Fruit fly (Drosophila melanogaster) whole organism, embryonic: ENCODE data around the gene CG6933.

Source experiments
- ATbp ChIP-seq: fragments of 200-800 bp; sonication (Bioruptor generic); optimal IDR thresholded peaks from 2 replicates; lab custom pipeline; 2017; ENCODE audit warnings: missing biosample characterization, mild to moderate bottlenecking, missing genetic modification characterization, missing genetic modification reagents
- BtbVII ChIP-seq: fragments of 200-800 bp; sonication (Bioruptor generic); optimal IDR thresholded peaks from 3 replicates; lab custom pipeline; 2017; ENCODE audit warnings: missing biosample characterization, mild to moderate bottlenecking, missing genetic modification characterization
- CG10274 ChIP-seq: fragments of 200-800 bp; sonication (Bioruptor generic); optimal IDR thresholded peaks from 3 replicates; lab custom pipeline; 2017; ENCODE audit warnings: missing biosample characterization, mild to moderate bottlenecking, missing genetic modification characterization
- CG10462 ChIP-seq: fragments of 200-800 bp; sonication (Bioruptor generic); optimal IDR thresholded peaks from 2 replicates; lab custom pipeline; 2016; ENCODE audit warnings: missing biosample characterization, missing genetic modification characterization
- CG10959 ChIP-seq: fragments of 200-800 bp; sonication (Bioruptor generic); IDR thresholded peaks from 2 replicates; pipeline ENCODE4 v1.3.6; 2022; ENCODE audit warnings: missing biosample characterization, missing genetic modification characterization
- CG13296 ChIP-seq: fragments of 200-800 bp; sonication (Bioruptor generic); optimal IDR thresholded peaks from 3 replicates; lab custom pipeline; 2018; ENCODE audit warnings: missing biosample characterization, mild to moderate bottlenecking, missing genetic modification characterization
- CG14014 ChIP-seq: fragments of 200-800 bp; sonication (Bioruptor generic); IDR thresholded peaks from 2 replicates; pipeline ENCODE4 v1.3.6; 2022; ENCODE audit warnings: missing biosample characterization, missing genetic modification characterization
- CG14441 ChIP-seq: fragments of 200-800 bp; sonication (Bioruptor generic); IDR thresholded peaks from 2 replicates; pipeline ENCODE4 v1.3.6; 2022; ENCODE audit warnings: missing biosample characterization, missing genetic modification characterization
- CG14667 ChIP-seq: fragments of 200-800 bp; sonication (Bioruptor generic); IDR thresholded peaks from 2 replicates; pipeline ENCODE4 v1.3.6; 2022; ENCODE audit warnings: missing biosample characterization, missing genetic modification characterization
- CG14965 ChIP-seq: fragments of 200-800 bp; sonication (Bioruptor generic); optimal IDR thresholded peaks from 2 replicates; lab custom pipeline; 2016; ENCODE audit warnings: missing biosample characterization, missing genetic modification characterization, borderline replicate concordance
- CG15696 ChIP-seq: fragments of 200-800 bp; sonication (Bioruptor generic); optimal IDR thresholded peaks from 2 replicates; lab custom pipeline; 2019; ENCODE audit warnings: missing biosample characterization, mild to moderate bottlenecking, missing genetic modification characterization, moderate library complexity
- CG17186 ChIP-seq: fragments of 200-800 bp; sonication (Bioruptor generic); optimal IDR thresholded peaks from 3 replicates; lab custom pipeline; 2017; ENCODE audit warnings: missing biosample characterization, missing genetic modification reagents, missing genetic modification characterization
- CG17361 ChIP-seq: fragments of 200-800 bp; sonication (Bioruptor generic); IDR thresholded peaks from 3 replicates; pipeline ENCODE4 v1.3.6; 2022; ENCODE audit warnings: missing biosample characterization, missing genetic modification characterization
- CG17568 ChIP-seq: fragments of 200-800 bp; sonication (Bioruptor generic); optimal IDR thresholded peaks from 2 replicates; lab custom pipeline; 2018; ENCODE audit warnings: missing biosample characterization, mild to moderate bottlenecking, missing genetic modification characterization, moderate library complexity
- CG18262 ChIP-seq: fragments of 200-800 bp; optimal IDR thresholded peaks from 3 replicates; lab custom pipeline; 2019; ENCODE audit warnings: missing biosample characterization, mild to moderate bottlenecking, missing genetic modification characterization, moderate library complexity
- CG18599 ChIP-seq: fragments of 200-800 bp; sonication (Bioruptor generic); optimal IDR thresholded peaks from 3 replicates; lab custom pipeline; 2017; ENCODE audit warnings: missing biosample characterization, missing genetic modification characterization, mild to moderate bottlenecking, moderate library complexity, missing genetic modification reagents
- CG3726 ChIP-seq: fragments of 200-800 bp; sonication (Bioruptor generic); IDR thresholded peaks from 3 replicates; pipeline ENCODE4, ENCODE4 v1.3.6; 2022; ENCODE audit warnings: missing biosample characterization, missing genetic modification characterization
- CG4360 ChIP-seq: fragments of 200-800 bp; sonication (Bioruptor generic); IDR thresholded peaks from 2 replicates; pipeline ENCODE4 v1.3.6; 2022; ENCODE audit warnings: missing biosample characterization, missing genetic modification characterization
- CG8765 ChIP-seq: fragments of 200-800 bp; sonication (Bioruptor generic); IDR thresholded peaks from 2 replicates; pipeline ENCODE4 v1.3.6; 2022; ENCODE audit warnings: missing biosample characterization, missing genetic modification characterization
- CG8944 ChIP-seq: fragments of 200-800 bp; sonication (Bioruptor generic); optimal IDR thresholded peaks from 3 replicates; lab custom pipeline; 2016; ENCODE audit warnings: missing biosample characterization, missing genetic modification characterization
- D19A ChIP-seq: fragments of 200-800 bp; optimal IDR thresholded peaks from 3 replicates; lab custom pipeline; 2019; ENCODE audit warnings: missing biosample characterization, mild to moderate bottlenecking, missing genetic modification characterization, moderate library complexity
- D19B ChIP-seq: fragments of 200-800 bp; sonication (Bioruptor generic); optimal IDR thresholded peaks from 2 replicates; lab custom pipeline; 2017; ENCODE audit warnings: missing biosample characterization, mild to moderate bottlenecking, missing genetic modification characterization
- Deaf1 ChIP-seq: fragments of 200-800 bp; optimal IDR thresholded peaks from 3 replicates; lab custom pipeline; 2019; ENCODE audit warnings: missing biosample characterization, mild to moderate bottlenecking, missing genetic modification characterization, moderate library complexity
- Dp ChIP-seq: fragments of 200-800 bp; sonication (Bioruptor generic); optimal IDR thresholded peaks from 2 replicates; lab custom pipeline; 2018; ENCODE audit warnings: missing biosample characterization, mild to moderate bottlenecking, missing genetic modification characterization, moderate library complexity
- Drgx ChIP-seq: fragments of 200-800 bp; sonication (Bioruptor generic); IDR thresholded peaks from 2 replicates; pipeline ENCODE4 v1.3.6; 2022; ENCODE audit warnings: missing biosample characterization, missing genetic modification characterization
- ERR ChIP-seq: fragments of 200-800 bp; sonication (Bioruptor generic); optimal IDR thresholded peaks from 2 replicates; lab custom pipeline; 2016; ENCODE audit warnings: missing biosample characterization, missing genetic modification characterization
- Eip74EF ChIP-seq, 2 experiments: fragments of 200-800 bp in 1 of 2; fragments of >200 bp in 1 of 2; sonication (Bioruptor generic) in 1 of 2; optimal IDR thresholded peaks; 2 replicates each; lab custom pipeline; 2017 to 2019; ENCODE audit warnings: missing biosample characterization in 2 of 2, missing genetic modification characterization in 2 of 2, mild to moderate bottlenecking in 1 of 2, moderate library complexity in 1 of 2
- Fer3 ChIP-seq: fragments of 200-800 bp; sonication (Bioruptor generic); optimal IDR thresholded peaks from 2 replicates; lab custom pipeline; 2018; ENCODE audit warnings: missing biosample characterization, mild to moderate bottlenecking, missing genetic modification characterization, moderate library complexity
- Gsc ChIP-seq: fragments of 200-800 bp; sonication (Bioruptor generic); IDR thresholded peaks from 2 replicates; pipeline ENCODE4 v1.3.6; 2022; ENCODE audit warnings: missing biosample characterization, missing genetic modification characterization
- Gug ChIP-seq: fragments of 200-800 bp; sonication (Bioruptor generic); IDR thresholded peaks from 4 replicates; pipeline ENCODE4 v1.3.6; 2022; ENCODE audit warnings: missing biosample characterization, missing genetic modification characterization
- Med ChIP-seq: fragments of 200-800 bp; sonication (Bioruptor generic); peaks from one replicate; lab custom pipeline; 2016; ENCODE audit warnings: missing biosample characterization, missing genetic modification characterization, mild to moderate bottlenecking, inconsistent platforms, moderate library complexity
- Nf-YA ChIP-seq: fragments of 200-800 bp; sonication (Bioruptor generic); IDR thresholded peaks from 2 replicates; pipeline ENCODE4 v1.3.6; 2022; ENCODE audit warnings: missing biosample characterization, missing genetic modification characterization
- amos ChIP-seq: fragments of 200-800 bp; sonication (Bioruptor generic); IDR thresholded peaks from 2 replicates; pipeline ENCODE4 v1.3.6; 2022; ENCODE audit warnings: missing biosample characterization, missing genetic modification characterization; ENCODE audit not compliant: partially characterized antibody
- az2 ChIP-seq: fragments of 200-800 bp; sonication (Bioruptor generic); optimal IDR thresholded peaks from 3 replicates; lab custom pipeline; 2016; ENCODE audit warnings: missing biosample characterization, missing genetic modification characterization
- crp ChIP-seq, 2 experiments: fragments of 200-800 bp; sonication (Bioruptor generic); optimal IDR thresholded peaks; 2 replicates in 1 of 2; 3 replicates in 1 of 2; lab custom pipeline; 2017; ENCODE audit warnings: missing biosample characterization in 2 of 2, missing genetic modification characterization in 2 of 2, mild to moderate bottlenecking in 1 of 2, moderate library complexity in 1 of 2
- en ChIP-seq: fragments of 200-800 bp; sonication (Bioruptor generic); optimal IDR thresholded peaks from 2 replicates; lab custom pipeline; 2016; ENCODE audit warnings: missing biosample characterization, missing genetic modification characterization
- esg ChIP-seq: fragments of 200-800 bp; sonication (Bioruptor generic); conservative IDR thresholded peaks from 2 replicates; pipeline ENCODE4 v1.3.6; 2022; ENCODE audit warnings: missing biosample characterization, missing genetic modification characterization
- gcm ChIP-seq: fragments of 200-800 bp; sonication (Bioruptor generic); optimal IDR thresholded peaks from 2 replicates; lab custom pipeline; 2019; ENCODE audit warnings: missing biosample characterization, mild to moderate bottlenecking, missing genetic modification characterization, moderate library complexity
- lab ChIP-seq: fragments of 200-800 bp; sonication (Bioruptor generic); optimal IDR thresholded peaks from 3 replicates; lab custom pipeline; 2017; ENCODE audit warnings: missing biosample characterization, missing genetic modification characterization, mild to moderate bottlenecking, moderate library complexity, missing genetic modification reagents
- lbe ChIP-seq: fragments of 200-800 bp; sonication (Bioruptor generic); optimal IDR thresholded peaks from 2 replicates; lab custom pipeline; 2016; ENCODE audit warnings: missing biosample characterization, mild to moderate bottlenecking, missing genetic modification characterization
- lola ChIP-seq, 3 experiments: fragments of >200 bp in 2 of 3; fragments of 200-800 bp in 1 of 3; sonication (Bioruptor generic) in 1 of 3; optimal IDR thresholded peaks; 2 replicates each; lab custom pipeline; 2017 to 2019; ENCODE audit warnings: missing biosample characterization in 3 of 3, missing genetic modification characterization in 3 of 3, mild to moderate bottlenecking in 1 of 3, moderate library complexity in 1 of 3
- mirr ChIP-seq: fragments of 200-800 bp; sonication (Bioruptor generic); optimal IDR thresholded peaks from 3 replicates; lab custom pipeline; 2018; ENCODE audit warnings: missing biosample characterization, mild to moderate bottlenecking, missing genetic modification characterization
- mld ChIP-seq: fragments of 200-800 bp; sonication (Bioruptor generic); IDR thresholded peaks from 3 replicates; pipeline ENCODE4 v1.3.6; 2022; ENCODE audit warnings: missing biosample characterization, missing genetic modification characterization; ENCODE audit not compliant: partially characterized antibody
- odd ChIP-seq: fragments of 200-800 bp; sonication (Bioruptor generic); optimal IDR thresholded peaks from 2 replicates; lab custom pipeline; 2017; ENCODE audit warnings: missing biosample characterization, mild to moderate bottlenecking, missing genetic modification characterization
- ranshi ChIP-seq: fragments of 200-800 bp; sonication (Bioruptor generic); IDR thresholded peaks from 2 replicates; pipeline ENCODE4 v1.3.6; 2022; ENCODE audit warnings: missing biosample characterization, missing genetic modification characterization
- sens-2 ChIP-seq: fragments of 200-800 bp; sonication (Bioruptor generic); IDR thresholded peaks from 2 replicates; pipeline ENCODE4 v1.3.6; 2022; ENCODE audit warnings: missing biosample characterization, missing genetic modification characterization
- sima ChIP-seq: fragments of 200-800 bp; sonication (Bioruptor generic); optimal IDR thresholded peaks from 2 replicates; lab custom pipeline; 2016; ENCODE audit warnings: missing biosample characterization, missing genetic modification characterization
- tna ChIP-seq: fragments of 200-800 bp; sonication (Bioruptor generic); IDR thresholded peaks from 2 replicates; pipeline ENCODE4 v1.3.6; 2022; ENCODE audit warnings: missing biosample characterization, missing genetic modification characterization; ENCODE audit not compliant: partially characterized antibody
- usp ChIP-seq: fragments of >200 bp; optimal IDR thresholded peaks from 2 replicates; lab custom pipeline; 2017; ENCODE audit warnings: missing biosample characterization, missing genetic modification characterization

The CG6933 gene

DNA sequence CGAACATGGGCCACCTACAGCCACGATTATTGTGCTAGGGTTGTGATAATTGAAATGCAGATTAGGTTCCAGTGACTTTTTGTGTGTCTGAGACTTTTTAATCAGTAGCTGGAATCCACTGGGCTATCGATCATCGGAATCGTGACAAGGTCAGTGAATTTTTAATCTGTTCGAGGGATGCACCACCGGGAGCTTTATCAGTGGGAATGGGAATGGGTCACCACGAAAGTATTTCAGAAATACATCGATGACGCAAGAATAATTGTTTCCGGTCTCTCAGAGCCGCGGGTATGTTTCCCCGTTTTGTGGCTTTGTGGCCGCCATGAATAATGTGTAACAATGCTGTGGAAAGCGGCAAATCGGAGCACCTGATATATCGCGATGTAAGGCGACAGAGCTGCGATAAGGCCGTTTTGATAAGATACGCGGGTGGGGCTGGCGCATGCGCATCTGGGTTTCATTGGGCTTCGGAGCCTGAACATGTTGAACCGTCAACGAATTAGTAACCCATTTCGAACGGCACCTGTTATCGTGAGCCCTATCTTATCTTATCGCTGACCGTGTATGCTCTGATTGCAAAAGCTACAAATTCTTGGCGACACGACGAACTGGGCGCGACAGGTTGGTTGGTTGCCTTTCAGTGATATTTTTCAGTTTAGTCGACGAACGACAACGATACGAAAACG, 32.2 kb downstream of the CG6933 start, which contains the start of gene Ssk (continued):
- no peak for TF ChIP-seq CG14667 (GFP tag; lab: Robert Waterston, UW)
- TF ChIP-seq Gsc (GFP tag; lab: Robert Waterston, UW): no peak
- TF ChIP-seq Dp (GFP tag; lab: Kevin White, UChicago): no peak
- no peak for TF ChIP-seq ATbp
- no peak for TF ChIP-seq Fer3 (tag; lab: Kevin White, UChicago)
- TF ChIP-seq mirr (GFP tag; lab: Kevin White, UChicago): peak; percentile 82
- TF ChIP-seq Med (GFP tag; lab: Kevin White, UChicago): peak; percentile 30
- no peak for TF ChIP-seq Drgx (GFP tag; lab: Robert Waterston, UW)
- peak; percentile 52 for TF ChIP-seq lab (GFP tag; lab: Kevin White, UChicago)
- TF ChIP-seq CG10274 (GFP tag; lab: Kevin White, UChicago): no peak
- TF ChIP-seq CG14014: 0 out of 2 replicates have a peak, but pooled peaks have one; percentile 39
- TF ChIP-seq CG17568: no peak
- TF ChIP-seq BtbVII: peak; percentile 49
- TF ChIP-seq az2 (GFP tag; lab: Kevin White, UChicago): no peak
- no peak for TF ChIP-seq CG17186 (GFP tag; lab: Kevin White, UChicago)
- TF ChIP-seq amos (GFP tag; lab: Robert Waterston, UW): no peak
- TF ChIP-seq gcm: no peak
- no peak for TF ChIP-seq D19B (GFP tag; lab: Kevin White, UChicago)
- no peak for TF ChIP-seq odd (GFP tag; lab: Kevin White, UChicago)
- TF ChIP-seq Eip74EF (GFP tag; optimal IDR thresholded peaks at IDR 0.05; lab: Kevin White, UChicago): peak in 1 of 2 experiments; percentile 22
- TF ChIP-seq CG14441 (GFP tag; lab: Robert Waterston, UW): no peak
- no peak for TF ChIP-seq CG13296 (GFP tag; lab: Kevin White, UChicago)
- no peak for TF ChIP-seq Nf-YA (GFP tag; lab: Robert Waterston, UW)
- TF ChIP-seq Gug (GFP tag; lab: Robert Waterston, UW): no peak
- no peak for TF ChIP-seq CG10462
- no peak for TF ChIP-seq CG8944 (GFP tag; lab: Kevin White, UChicago)
- no peak for TF ChIP-seq ranshi (GFP tag; lab: Robert Waterston, UW)
- TF ChIP-seq CG15696: no peak
- TF ChIP-seq CG10959 (GFP tag; lab: Robert Waterston, UW): no peak
- TF ChIP-seq D19A (tag; lab: Kevin White, UChicago): no peak
- TF ChIP-seq mld (GFP tag; lab: Robert Waterston, UW): no peak
- peak; percentile 34 for TF ChIP-seq CG18599 (GFP tag; lab: Kevin White, UChicago)
- no peak for TF ChIP-seq CG4360 (GFP tag; lab: Robert Waterston, UW)
- no peak for TF ChIP-seq sima (GFP tag; lab: Kevin White, UChicago)
- TF ChIP-seq CG18262 (tag; lab: Kevin White, UChicago): no peak
- TF ChIP-seq tna (GFP tag; lab: Robert Waterston, UW): no peak
- TF ChIP-seq CG8765 (GFP tag; lab: Robert Waterston, UW): peak; percentile 35; the same call in 1 of the 2 replicates
- TF ChIP-seq lbe (GFP tag; lab: Kevin White, UChicago): no peak
- TF ChIP-seq esg (GFP tag; lab: Robert Waterston, UW): no peak
- TF ChIP-seq ERR (GFP tag; lab: Kevin White, UChicago): no peak
- TF ChIP-seq CG17361 (GFP tag; lab: Robert Waterston, UW): no peak
- TF ChIP-seq usp: no peak
- no peak for TF ChIP-seq crp (GFP tag; optimal IDR thresholded peaks at IDR 0.05; lab: Kevin White, UChicago)
- no peak for TF ChIP-seq en
- no peak for TF ChIP-seq CG14965 (GFP tag; lab: Kevin White, UChicago)
- TF ChIP-seq Deaf1: peak; percentile 60
- no peak for TF ChIP-seq sens-2 (GFP tag; lab: Robert Waterston, UW)
- TF ChIP-seq CG3726: no peak
- TF ChIP-seq lola (GFP tag; optimal IDR thresholded peaks at IDR 0.05; lab: Kevin White, UChicago): no peak
